Fruit fly (Drosophila melanogaster): ENCODE measurements around the gene CG2162.

Gene CG2162

DNA sequence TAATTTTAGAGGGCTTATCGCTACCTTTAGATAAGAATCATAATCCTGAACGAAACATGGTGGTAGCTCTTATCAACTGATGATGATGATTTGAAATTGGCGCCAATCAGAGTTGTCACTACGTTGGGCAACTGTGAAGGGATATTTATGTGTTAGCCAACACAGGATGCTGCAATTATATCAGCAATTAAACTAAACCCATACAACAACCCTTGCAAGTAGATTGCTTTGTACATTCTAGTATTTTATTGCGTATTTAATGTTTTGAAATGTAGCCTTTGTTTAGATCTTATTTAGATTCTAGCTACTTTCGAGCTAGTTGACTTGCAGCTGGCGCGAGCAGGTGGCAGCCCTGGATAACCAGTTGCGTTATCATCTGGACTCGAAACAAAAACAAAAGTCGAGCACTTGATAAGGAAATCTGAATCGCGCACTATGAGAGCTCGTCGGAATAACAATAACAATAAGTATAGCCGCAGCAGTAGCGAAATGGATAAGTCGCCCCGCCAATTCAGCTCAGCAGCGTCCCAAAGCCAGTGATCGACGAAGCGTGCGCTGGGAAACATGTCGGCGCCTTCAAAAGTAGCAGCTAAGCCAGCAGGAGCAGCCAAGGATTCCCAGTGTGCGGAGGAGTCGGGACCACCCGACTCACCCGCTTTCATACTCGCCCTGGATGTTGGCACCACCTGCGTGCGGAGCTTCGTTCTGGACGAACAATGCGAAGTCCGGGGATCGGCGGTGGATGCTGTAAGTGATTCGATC lies 17.3 kb downstream of the CG2162 start, which contains the start of gene CG1271:
CG1271 (plus strand) TSS at position 405 of the 762 bp plus-strand sequence.
- no peak for TF ChIP-seq Smox (GFP tag; optimal IDR thresholded peaks at IDR 0.05)
- TF ChIP-seq esn (GFP tag; optimal IDR thresholded peaks at IDR 0.05), result peak; percentile 62
- TF ChIP-seq CG10631 (GFP tag; optimal IDR thresholded peaks at IDR 0.05), result no peak
- peak; percentile 29 for TF ChIP-seq CG6792 (GFP tag; optimal IDR thresholded peaks at IDR 0.05)
- TF ChIP-seq Hr4 (GFP tag; optimal IDR thresholded peaks at IDR 0.05), result no peak
- no peak for TF ChIP-seq CG9139 (GFP tag; optimal IDR thresholded peaks at IDR 0.05)
- peak; percentile 65 for TF ChIP-seq Sox14 (GFP tag; optimal IDR thresholded peaks at IDR 0.05)
- TF ChIP-seq ss (GFP tag; optimal IDR thresholded peaks at IDR 0.05), result peak in 1 of 2 experiments; percentile 40
- TF ChIP-seq vri (GFP tag; optimal IDR thresholded peaks at IDR 0.05), result peak; percentile 30
- TF ChIP-seq CG6808 (GFP tag; optimal IDR thresholded peaks at IDR 0.05), result no peak
- TF ChIP-seq dac (GFP tag; optimal IDR thresholded peaks at IDR 0.05), result no peak
- no peak for TF ChIP-seq CG6276 (GFP tag; optimal IDR thresholded peaks at IDR 0.05)
- no peak for TF ChIP-seq Ets21C (GFP tag; optimal IDR thresholded peaks at IDR 0.05)
- no peak for TF ChIP-seq net (GFP tag; optimal IDR thresholded peaks at IDR 0.05)
- TF ChIP-seq Eip78C (GFP tag), result peak; percentile 76
- TF ChIP-seq CG7368 (GFP tag; optimal IDR thresholded peaks at IDR 0.05), result no peak
- no peak for TF ChIP-seq CG10669 (GFP tag; optimal IDR thresholded peaks at IDR 0.05)
- no peak for TF ChIP-seq CG15336 (GFP tag; IDR thresholded peaks at IDR 0.05)
- TF ChIP-seq salr (GFP tag; optimal IDR thresholded peaks at IDR 0.05), result no peak
- peak; percentile 42 for TF ChIP-seq achi (GFP tag; optimal IDR thresholded peaks at IDR 0.05)
- peak; percentile 69 for TF ChIP-seq CG3919 (GFP tag; optimal IDR thresholded peaks at IDR 0.05)
- peak; percentile 89 for TF ChIP-seq svp (GFP tag)
- no peak for TF ChIP-seq spab (GFP tag; optimal IDR thresholded peaks at IDR 0.05)
- TF ChIP-seq CG31627 (GFP tag; optimal IDR thresholded peaks at IDR 0.05), result peak; percentile 64
- no peak for TF ChIP-seq CG8632 (GFP tag; optimal IDR thresholded peaks at IDR 0.05)
- TF ChIP-seq Sox102F (GFP tag; optimal IDR thresholded peaks at IDR 0.05), result no peak
- TF ChIP-seq dsx (GFP tag; optimal IDR thresholded peaks at IDR 0.05; ENCODE audit: poor library complexity, severe bottlenecking), result peak; percentile 13
- TF ChIP-seq CG11294 (GFP tag; IDR thresholded peaks at IDR 0.05), result no peak
- peak; percentile 40 for TF ChIP-seq CG34406 (GFP tag; optimal IDR thresholded peaks at IDR 0.05)
- TF ChIP-seq Eip93F (GFP tag; optimal IDR thresholded peaks at IDR 0.05), result no peak
- TF ChIP-seq Blimp-1 (GFP tag; optimal IDR thresholded peaks at IDR 0.05), result peak; percentile 20
- TF ChIP-seq CG4318 (GFP tag; optimal IDR thresholded peaks at IDR 0.05), result no peak
- no peak for TF ChIP-seq CG16779 (tag; optimal IDR thresholded peaks at IDR 0.05)
- TF ChIP-seq Sox15 (GFP tag; optimal IDR thresholded peaks at IDR 0.05), result peak; percentile 8
- TF ChIP-seq fd85E (GFP tag; optimal IDR thresholded peaks at IDR 0.05), result no peak
- TF ChIP-seq CG8119 (GFP tag; IDR thresholded peaks at IDR 0.05), result peak; percentile 46; the same call in 1 of the 3 replicates
- TF ChIP-seq CG8319 (GFP tag; optimal IDR thresholded peaks at IDR 0.05), result peak; percentile 43
- no peak for TF ChIP-seq Met (GFP tag; optimal IDR thresholded peaks at IDR 0.05)
- TF ChIP-seq acj6 (GFP tag; optimal IDR thresholded peaks at IDR 0.05), result no peak
- TF ChIP-seq OdsH (GFP tag; optimal IDR thresholded peaks at IDR 0.05), result no peak
- peak; percentile 6 for TF ChIP-seq CG6854 (GFP tag; optimal IDR thresholded peaks at IDR 0.05)
- TF ChIP-seq Lpt (GFP tag; optimal IDR thresholded peaks at IDR 0.05), result no peak
- no peak for TF ChIP-seq CG32006 (GFP tag; optimal IDR thresholded peaks at IDR 0.05)
- no peak for TF ChIP-seq Hr38 (GFP tag; optimal IDR thresholded peaks at IDR 0.05)
- TF ChIP-seq lz (GFP tag; optimal IDR thresholded peaks at IDR 0.05), result peak; percentile 59
- TF ChIP-seq CG3032 (tag; optimal IDR thresholded peaks at IDR 0.05), result peak; percentile 63
- TF ChIP-seq Hr39 (GFP tag; optimal IDR thresholded peaks at IDR 0.05), result no peak
- peak; percentile 44 for TF ChIP-seq Ets96B (tag; optimal IDR thresholded peaks at IDR 0.05)
- TF ChIP-seq pdm3 (GFP tag; optimal IDR thresholded peaks at IDR 0.05), result no peak
- TF ChIP-seq Gug (GFP tag; IDR thresholded peaks at IDR 0.05), result no peak
- no peak for TF ChIP-seq CG1621 (tag; optimal IDR thresholded peaks at IDR 0.05)

All from whole organism, prepupa.